Worm (Caenorhabditis elegans) whole organism, L1 larva: ENCODE measurements around the gene str-211.

ENCODE experiments used
- fos-1 ChIP-seq: fragments of 150-350 bp; optimal IDR thresholded peaks from 2 replicates; lab custom pipeline; 2014; ENCODE audit warnings: missing biosample characterization, missing genetic modification characterization
- skn-1 ChIP-seq: fragments of 150-350 bp; optimal IDR thresholded peaks from 2 replicates; lab custom pipeline; 2014; ENCODE audit warnings: missing biosample characterization, missing genetic modification characterization

DNA sequence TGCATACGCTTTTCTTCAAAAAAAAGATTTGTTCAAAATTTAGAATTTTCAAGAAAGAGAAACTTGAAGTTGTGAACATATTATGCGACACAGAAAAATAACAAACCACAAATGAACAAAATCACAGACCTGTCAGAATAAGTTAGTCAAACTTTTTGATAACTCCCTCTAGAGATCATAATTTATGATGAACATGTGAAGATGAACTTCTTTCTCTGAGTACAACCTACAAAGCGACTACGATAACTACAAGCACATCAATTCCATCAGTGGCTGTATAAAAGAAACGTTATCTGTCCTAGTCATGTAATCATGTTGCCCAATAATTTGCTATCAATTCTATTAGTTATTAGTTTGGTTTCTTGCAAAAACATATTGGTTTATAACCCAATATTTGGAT is 48.4 kb downstream of the str-211 start, which contains the start of gene ugt-9:
- no peak for TF ChIP-seq fos-1 (tag; lab: Kevin White, UChicago)
- TF ChIP-seq skn-1 (tag; lab: Kevin White, UChicago), result no peak
